Fruit fly (Drosophila melanogaster) whole organism, embryonic: Measurements from ENCODE around the gene CG46440.
A peak's percentile ranks its signal among the peaks of the same experiment; 100 is the strongest.

Source experiments
- B-H1 ChIP-seq: fragments of 200-800 bp; sonication (Bioruptor generic); IDR thresholded peaks from 3 replicates; pipeline ENCODE4 v1.3.6; 2022; ENCODE audit warnings: missing biosample characterization, missing genetic modification characterization
- CG10654 ChIP-seq: fragments of 200-800 bp; sonication (Bioruptor generic); optimal IDR thresholded peaks from 2 replicates; lab custom pipeline; 2016; ENCODE audit warnings: missing biosample characterization, missing genetic modification characterization
- CG10979 ChIP-seq: fragments of 200-800 bp; sonication (Bioruptor generic); optimal IDR thresholded peaks from 2 replicates; lab custom pipeline; 2018; ENCODE audit warnings: missing biosample characterization, mild to moderate bottlenecking, missing genetic modification characterization, moderate library complexity
- CG11504 ChIP-seq: fragments of 200-800 bp; sonication (Bioruptor generic); optimal IDR thresholded peaks from 3 replicates; lab custom pipeline; 2019; ENCODE audit warnings: missing biosample characterization, mild to moderate bottlenecking, missing genetic modification characterization, moderate library complexity
- CG11560 ChIP-seq: fragments of 200-800 bp; sonication (Bioruptor generic); IDR thresholded peaks from 3 replicates; pipeline ENCODE4 v1.3.6; 2022; ENCODE audit warnings: missing biosample characterization, missing genetic modification characterization
- CG12744 ChIP-seq: fragments of 200-800 bp; sonication (Bioruptor generic); optimal IDR thresholded peaks from 2 replicates; lab custom pipeline; 2016; ENCODE audit warnings: missing biosample characterization, missing genetic modification characterization
- CG13287 ChIP-seq: fragments of 200-800 bp; sonication (Bioruptor generic); IDR thresholded peaks from 2 replicates; pipeline ENCODE4 v1.3.6; 2022; ENCODE audit warnings: missing biosample characterization, missing genetic modification characterization; ENCODE audit not compliant: partially characterized antibody
- CG13894 ChIP-seq: fragments of 200-800 bp; sonication (Bioruptor generic); optimal IDR thresholded peaks from 3 replicates; lab custom pipeline; 2018; ENCODE audit warnings: missing biosample characterization, mild to moderate bottlenecking, missing genetic modification characterization, moderate library complexity
- CG17612 ChIP-seq: fragments of 200-800 bp; sonication (Bioruptor generic); IDR thresholded peaks from 2 replicates; pipeline ENCODE4 v1.3.6; 2022; ENCODE audit warnings: missing biosample characterization, missing genetic modification characterization
- CG17829 ChIP-seq: fragments of 200-800 bp; optimal IDR thresholded peaks from 2 replicates; lab custom pipeline; 2019; ENCODE audit warnings: missing biosample characterization, mild to moderate bottlenecking, missing genetic modification characterization, moderate library complexity
- CG1792 ChIP-seq: fragments of 200-800 bp; sonication (Bioruptor generic); optimal IDR thresholded peaks from 2 replicates; lab custom pipeline; 2016; ENCODE audit warnings: missing biosample characterization, missing genetic modification characterization
- CG2120 ChIP-seq: fragments of 200-800 bp; sonication (Bioruptor generic); optimal IDR thresholded peaks from 3 replicates; lab custom pipeline; 2016; ENCODE audit warnings: missing biosample characterization, missing genetic modification characterization
- CG2678 ChIP-seq: fragments of 200-800 bp; sonication (Bioruptor generic); optimal IDR thresholded peaks from 3 replicates; lab custom pipeline; 2019; ENCODE audit warnings: missing biosample characterization, mild to moderate bottlenecking, missing genetic modification characterization, moderate library complexity
- CG31441 ChIP-seq: fragments of 200-800 bp; sonication (Bioruptor generic); IDR thresholded peaks from 2 replicates; pipeline ENCODE4 v1.3.6; 2022; ENCODE audit warnings: missing biosample characterization, missing genetic modification characterization
- CG34422 ChIP-seq: fragments of 200-800 bp; sonication (Bioruptor generic); IDR thresholded peaks from 3 replicates; pipeline ENCODE4 v1.3.6; 2022; ENCODE audit warnings: missing biosample characterization, missing genetic modification characterization
- CG6765 ChIP-seq: fragments of 200-800 bp; sonication (Bioruptor generic); optimal IDR thresholded peaks from 3 replicates; lab custom pipeline; 2017; ENCODE audit warnings: missing biosample characterization, mild to moderate bottlenecking, missing genetic modification characterization
- CG7372 ChIP-seq: fragments of 200-800 bp; sonication (Bioruptor generic); IDR thresholded peaks from 2 replicates; pipeline ENCODE4 v1.3.6; 2022; ENCODE audit warnings: missing biosample characterization, missing genetic modification characterization
- CG9437 ChIP-seq: fragments of 200-800 bp; sonication (Bioruptor generic); optimal IDR thresholded peaks from 2 replicates; lab custom pipeline; 2018; ENCODE audit warnings: missing biosample characterization, mild to moderate bottlenecking, missing genetic modification characterization
- CG9609 ChIP-seq: fragments of 200-800 bp; sonication (Bioruptor generic); optimal IDR thresholded peaks from 3 replicates; lab custom pipeline; 2016; ENCODE audit warnings: missing biosample characterization, missing genetic modification characterization
- Dbx ChIP-seq: fragments of 200-800 bp; sonication (Bioruptor generic); IDR thresholded peaks from 3 replicates; pipeline ENCODE4 v1.3.6; 2022; ENCODE audit warnings: missing biosample characterization, missing genetic modification characterization
- Hmr ChIP-seq: fragments of 200-800 bp; sonication (Bioruptor generic); optimal IDR thresholded peaks from 3 replicates; lab custom pipeline; 2017; ENCODE audit warnings: mild to moderate bottlenecking, missing biosample characterization, missing genetic modification reagents, missing genetic modification characterization
- MBD-R2 ChIP-seq: fragments of 200-800 bp; sonication (Bioruptor generic); IDR thresholded peaks from 2 replicates; pipeline ENCODE4 v1.3.6; 2022; ENCODE audit warnings: missing biosample characterization, missing genetic modification characterization
- Pdp1 ChIP-seq, 2 experiments: fragments of 200-800 bp; sonication (Bioruptor generic); optimal IDR thresholded peaks; 3 replicates each; lab custom pipeline; 2016; ENCODE audit warnings: missing biosample characterization in 2 of 2, missing genetic modification characterization in 2 of 2, mild to moderate bottlenecking in 1 of 2, moderate library complexity in 1 of 2
- Ravus ChIP-seq: fragments of 200-800 bp; sonication (Bioruptor generic); IDR thresholded peaks from 2 replicates; pipeline ENCODE4 v1.3.6; 2022; ENCODE audit warnings: missing biosample characterization, missing genetic modification characterization
- aop ChIP-seq: fragments of 200-800 bp; sonication (Bioruptor generic); IDR thresholded peaks from 2 replicates; pipeline ENCODE4 v1.3.6; 2022; ENCODE audit warnings: missing biosample characterization, missing genetic modification characterization
- bab2 ChIP-seq: fragments of 200-800 bp; sonication (Bioruptor generic); optimal IDR thresholded peaks from 2 replicates; lab custom pipeline; 2016; ENCODE audit warnings: missing biosample characterization, missing genetic modification characterization
- caup ChIP-seq: fragments of 200-800 bp; sonication (Bioruptor generic); optimal IDR thresholded peaks from 3 replicates; lab custom pipeline; 2017; ENCODE audit warnings: missing biosample characterization, mild to moderate bottlenecking, missing genetic modification characterization, moderate library complexity; ENCODE audit not compliant: severe bottlenecking
- corto ChIP-seq: fragments of 200-800 bp; sonication (Bioruptor generic); optimal IDR thresholded peaks from 2 replicates; lab custom pipeline; 2016; ENCODE audit warnings: missing biosample characterization, mild to moderate bottlenecking, missing genetic modification characterization, moderate library complexity
- dati ChIP-seq: fragments of 200-800 bp; sonication (Bioruptor generic); IDR thresholded peaks from 2 replicates; pipeline ENCODE4 v1.3.6; 2022; ENCODE audit warnings: missing biosample characterization, missing genetic modification characterization
- dpn ChIP-seq, 2 experiments: fragments of 200-800 bp; sonication (Bioruptor generic); optimal IDR thresholded peaks; 3 replicates each; lab custom pipeline; 2016; ENCODE audit warnings: missing biosample characterization in 2 of 2, missing genetic modification characterization in 2 of 2
- fru ChIP-seq: fragments of >200 bp; optimal IDR thresholded peaks from 2 replicates; lab custom pipeline; 2017
- gsb ChIP-seq: fragments of 200-800 bp; sonication (Bioruptor generic); IDR thresholded peaks from 2 replicates; pipeline ENCODE4 v1.3.6; 2022; ENCODE audit warnings: missing biosample characterization, missing genetic modification characterization
- ind ChIP-seq: fragments of 200-800 bp; sonication (Bioruptor generic); optimal IDR thresholded peaks from 3 replicates; lab custom pipeline; 2016; ENCODE audit warnings: missing biosample characterization, missing genetic modification characterization
- ro ChIP-seq: fragments of 200-800 bp; sonication (Bioruptor generic); IDR thresholded peaks from 2 replicates; pipeline ENCODE4 v1.3.6; 2022; ENCODE audit warnings: missing biosample characterization, missing genetic modification characterization
- sens ChIP-seq: fragments of 200-800 bp; sonication (Bioruptor generic); peaks from one replicate; lab custom pipeline; 2016; ENCODE audit warnings: missing biosample characterization, missing genetic modification characterization
- sob ChIP-seq: fragments of 200-800 bp; sonication (Bioruptor generic); IDR thresholded peaks from 2 replicates; pipeline ENCODE4 v1.3.6; 2022; ENCODE audit warnings: missing biosample characterization, missing genetic modification characterization
- sug ChIP-seq: fragments of 200-800 bp; optimal IDR thresholded peaks from 2 replicates; lab custom pipeline; 2019; ENCODE audit warnings: missing biosample characterization, mild to moderate bottlenecking, missing genetic modification characterization, moderate library complexity

The CG46440 gene

dm6 chrX:15805523-15805922 lies 52.1 kb downstream of the CG46440 start (continued):
- TF ChIP-seq dpn (GFP tag; optimal IDR thresholded peaks at IDR 0.05; lab: Kevin White, UChicago) (peak in 1 of 2 experiments; percentile 6), CG2678 (tag; lab: Kevin White, UChicago) (peak; percentile 21), CG11504 (tag; lab: Kevin White, UChicago) (no peak), bab2 (peak; percentile 10), CG11560 (tag; lab: Robert Waterston, UW) (no peak), Ravus (no peak), gsb (GFP tag; lab: Robert Waterston, UW) (no peak), corto (GFP tag; lab: Kevin White, UChicago) (no peak), CG2120 (peak; percentile 7), CG9609 (GFP tag; lab: Kevin White, UChicago) (no peak), Pdp1 (GFP tag; optimal IDR thresholded peaks at IDR 0.05; lab: Kevin White, UChicago) (no peak), CG10979 (no peak), CG13894 (tag; lab: Kevin White, UChicago) (no peak), fru (lab: Kevin White, UChicago) (no peak), CG17829 (tag; lab: Kevin White, UChicago) (no peak), CG7372 (GFP tag; lab: Robert Waterston, UW) (no peak), Hmr (GFP tag; lab: Kevin White, UChicago) (peak; percentile 49), caup (GFP tag; lab: Kevin White, UChicago) (peak; percentile 34), aop (GFP tag; lab: Robert Waterston, UW) (no peak), dati (GFP tag; lab: Robert Waterston, UW) (no peak), sens (GFP tag; lab: Kevin White, UChicago) (peak; percentile 61), B-H1 (GFP tag; lab: Robert Waterston, UW) (no peak), MBD-R2 (GFP tag; lab: Robert Waterston, UW) (no peak), CG31441 (GFP tag; lab: Robert Waterston, UW) (no peak), Dbx (GFP tag; lab: Robert Waterston, UW) (no peak), CG1792 (GFP tag; lab: Kevin White, UChicago) (no peak), CG10654 (GFP tag; lab: Kevin White, UChicago) (no peak), CG9437 (no peak), ro (GFP tag; lab: Robert Waterston, UW) (no peak), sug (tag; lab: Kevin White, UChicago) (no peak), CG12744 (GFP tag; lab: Kevin White, UChicago) (no peak), CG17612 (GFP tag; lab: Robert Waterston, UW) (no peak), CG34422 (GFP tag; lab: Robert Waterston, UW) (no peak), CG13287 (GFP tag; lab: Robert Waterston, UW) (no peak), ind (GFP tag; lab: Kevin White, UChicago) (no peak), sob (GFP tag; lab: Robert Waterston, UW) (peak; percentile 25; the same call in 1 of the 2 replicates), CG6765 (GFP tag; lab: Kevin White, UChicago) (peak; percentile 6)
